Worm (Caenorhabditis elegans) whole organism, L1 larva: Measurements from ENCODE around the gene F54D5.17.

Experiments
- C16A3.4 ChIP-seq: fragments of 150-350 bp; optimal IDR thresholded peaks from 2 replicates; lab custom pipeline; 2014; ENCODE audit warnings: missing biosample characterization, missing genetic modification characterization
- aha-1 ChIP-seq: fragments of 150-350 bp; optimal IDR thresholded peaks from 2 replicates; lab custom pipeline; 2014; ENCODE audit warnings: missing biosample characterization, missing genetic modification characterization
- alr-1 ChIP-seq: fragments of 200-800 bp; sonication (Bioruptor generic); optimal IDR thresholded peaks from 2 replicates; lab custom pipeline; 2018; ENCODE audit warnings: borderline replicate concordance, mild to moderate bottlenecking, missing genetic modification characterization, missing compliant biosample characterization
- aly-2 ChIP-seq: fragments of 150-350 bp; optimal IDR thresholded peaks from 2 replicates; lab custom pipeline; 2014; ENCODE audit warnings: missing biosample characterization, missing genetic modification characterization
- blmp-1 ChIP-seq: fragments of 150-350 bp; optimal IDR thresholded peaks from 2 replicates; lab custom pipeline; 2014; ENCODE audit warnings: missing biosample characterization, missing genetic modification characterization
- ceh-63 ChIP-seq: fragments of 200-800 bp; sonication (Bioruptor generic); optimal IDR thresholded peaks from 2 replicates; lab custom pipeline; 2018; ENCODE audit warnings: mild to moderate bottlenecking, missing genetic modification characterization, missing compliant biosample characterization
- ceh-88 ChIP-seq: fragments of 200-800 bp; sonication (Bioruptor generic); IDR thresholded peaks from 2 replicates; pipeline ENCODE4 v1.3.6; 2022; ENCODE audit warnings: missing genetic modification characterization, missing compliant biosample characterization
- ceh-90 ChIP-seq: sonication (generic microtip); optimal IDR thresholded peaks from 2 replicates; lab custom pipeline; 2016; ENCODE audit warnings: missing genetic modification characterization, missing compliant biosample characterization
- ces-1 ChIP-seq: fragments of 150-350 bp; optimal IDR thresholded peaks from 2 replicates; lab custom pipeline; 2014; ENCODE audit warnings: missing biosample characterization, missing genetic modification reagents, missing genetic modification characterization
- dsc-1 ChIP-seq: sonication (generic microtip); optimal IDR thresholded peaks from 2 replicates; lab custom pipeline; 2016; ENCODE audit warnings: mild to moderate bottlenecking, missing genetic modification characterization, missing compliant biosample characterization
- efl-1 ChIP-seq, 4 experiments: fragments of 150-350 bp; optimal IDR thresholded peaks in 3 of 4; peaks in 1 of 4; 1 replicate in 1 of 4; 2 replicates in 3 of 4; lab custom pipeline; 2014; ENCODE audit warnings: missing biosample characterization in 2 of 4, missing genetic modification characterization in 2 of 4, missing genetic modification reagents in 2 of 4
- efl-3 ChIP-seq: fragments of 200-800 bp; sonication (Bioruptor generic); optimal IDR thresholded peaks from 2 replicates; lab custom pipeline; 2018; ENCODE audit warnings: mild to moderate bottlenecking, missing genetic modification characterization, missing compliant biosample characterization
- egl-13 ChIP-seq: sonication (generic microtip); optimal IDR thresholded peaks from 2 replicates; lab custom pipeline; 2016; ENCODE audit warnings: missing genotype, missing genetic modification reagents, missing genetic modification characterization, missing compliant biosample characterization
- egl-27 ChIP-seq, 2 experiments: fragments of 150-350 bp in 1 of 2; sonication (generic microtip); optimal IDR thresholded peaks; 3 replicates each; lab custom pipeline; 2017 to 2018; ENCODE audit warnings: missing biosample characterization in 2 of 2, missing genetic modification characterization in 2 of 2, missing genetic modification reagents in 2 of 2
- ets-5 ChIP-seq: fragments of 200-800 bp; sonication (Bioruptor generic); IDR thresholded peaks from 2 replicates; pipeline ENCODE4 v1.3.6; 2022; ENCODE audit warnings: missing genetic modification characterization, missing compliant biosample characterization
- fkh-8 ChIP-seq: sonication (generic microtip); optimal IDR thresholded peaks from 2 replicates; lab custom pipeline; 2016; ENCODE audit warnings: mild to moderate bottlenecking, missing genetic modification characterization, missing compliant biosample characterization
- grh-1 ChIP-seq: fragments of 200-800 bp; sonication (Bioruptor generic); IDR thresholded peaks from 2 replicates; pipeline ENCODE4 v1.3.6; 2022; ENCODE audit warnings: missing genetic modification reagents, missing genetic modification characterization, missing compliant biosample characterization
- hlh-17 ChIP-seq: fragments of 200-800 bp; sonication (Bioruptor generic); optimal IDR thresholded peaks from 2 replicates; lab custom pipeline; 2018; ENCODE audit warnings: missing genetic modification characterization, mild to moderate bottlenecking, missing compliant biosample characterization, moderate library complexity, borderline replicate concordance
- irx-1 ChIP-seq: sonication (generic microtip); optimal IDR thresholded peaks from 2 replicates; lab custom pipeline; 2016; ENCODE audit warnings: missing genetic modification characterization, missing compliant biosample characterization
- jun-1 ChIP-seq: fragments of 150-350 bp; optimal IDR thresholded peaks from 2 replicates; lab custom pipeline; 2014; ENCODE audit warnings: missing biosample characterization, missing genetic modification reagents, missing genetic modification characterization
- lin-14 ChIP-seq: fragments of 200-800 bp; sonication (Bioruptor generic); optimal IDR thresholded peaks from 2 replicates; lab custom pipeline; 2018; ENCODE audit warnings: mild to moderate bottlenecking, missing genetic modification characterization, moderate library complexity, missing compliant biosample characterization
- lin-15B ChIP-seq: fragments of 150-350 bp; sonication (generic microtip); optimal IDR thresholded peaks from 3 replicates; lab custom pipeline; 2014; ENCODE audit warnings: missing biosample characterization, missing genetic modification characterization
- lin-35 ChIP-seq, 2 experiments: fragments of 150-350 bp; optimal IDR thresholded peaks; 2 replicates each; lab custom pipeline; 2014; ENCODE audit warnings: missing biosample characterization in 2 of 2, missing genetic modification characterization in 2 of 2, missing genetic modification reagents in 2 of 2
- lin-39 ChIP-seq: fragments of 150-350 bp; optimal IDR thresholded peaks from 2 replicates; lab custom pipeline; 2014; ENCODE audit warnings: missing biosample characterization, missing genetic modification reagents, missing genetic modification characterization
- mab-9 ChIP-seq: fragments of 200-800 bp; sonication (Bioruptor generic); IDR thresholded peaks from 2 replicates; pipeline ENCODE4 v1.3.6; 2022; ENCODE audit warnings: missing genetic modification reagents, missing genetic modification characterization, missing compliant biosample characterization
- mdl-1 ChIP-seq, 2 experiments: fragments of 150-350 bp; optimal IDR thresholded peaks; 2 replicates each; lab custom pipeline; 2014 to 2017; ENCODE audit warnings: missing biosample characterization in 2 of 2, missing genetic modification characterization in 2 of 2, inconsistent platforms in 1 of 2
- mef-2 ChIP-seq: fragments of 150-350 bp; optimal IDR thresholded peaks from 2 replicates; lab custom pipeline; 2014; ENCODE audit warnings: missing biosample characterization, missing genetic modification characterization
- nhr-11 ChIP-seq: fragments of 150-350 bp; optimal IDR thresholded peaks from 2 replicates; lab custom pipeline; 2014; ENCODE audit warnings: missing biosample characterization, missing genetic modification characterization
- nhr-19 ChIP-seq: fragments of 200-800 bp; sonication (Bioruptor generic); conservative IDR thresholded peaks from 2 replicates; pipeline ENCODE4 v1.3.6; 2022; ENCODE audit warnings: missing genetic modification characterization, missing compliant biosample characterization
- nhr-237 ChIP-seq: fragments of 150-350 bp; optimal IDR thresholded peaks from 2 replicates; lab custom pipeline; 2014; ENCODE audit warnings: missing biosample characterization, missing genetic modification characterization
- nhr-47 ChIP-seq: sonication (generic microtip); optimal IDR thresholded peaks from 2 replicates; lab custom pipeline; 2016; ENCODE audit warnings: mild to moderate bottlenecking, missing genetic modification characterization, moderate library complexity, missing compliant biosample characterization
- nhr-71 ChIP-seq: sonication (generic microtip); optimal IDR thresholded peaks from 2 replicates; lab custom pipeline; 2016; ENCODE audit warnings: mild to moderate bottlenecking, missing genetic modification characterization, moderate library complexity, missing compliant biosample characterization
- nhr-76 ChIP-seq: sonication (generic microtip); optimal IDR thresholded peaks from 2 replicates; lab custom pipeline; 2017; ENCODE audit warnings: missing biosample characterization, missing genetic modification characterization
- nhr-84 ChIP-seq: sonication (generic microtip); optimal IDR thresholded peaks from 2 replicates; lab custom pipeline; 2017; ENCODE audit warnings: missing biosample characterization, missing genetic modification characterization
- nhr-90 ChIP-seq: sonication (generic microtip); optimal IDR thresholded peaks from 2 replicates; lab custom pipeline; 2016; ENCODE audit warnings: mild to moderate bottlenecking, missing genetic modification characterization, missing compliant biosample characterization; ENCODE audit not compliant: poor library complexity
- rnt-1 ChIP-seq: sonication (generic microtip); optimal IDR thresholded peaks from 2 replicates; lab custom pipeline; 2016; ENCODE audit warnings: mild to moderate bottlenecking, missing genetic modification characterization, moderate library complexity, missing compliant biosample characterization
- skn-1 ChIP-seq: fragments of 150-350 bp; optimal IDR thresholded peaks from 2 replicates; lab custom pipeline; 2014; ENCODE audit warnings: missing biosample characterization, missing genetic modification characterization
- snpc-4 ChIP-seq: fragments of 150-350 bp; optimal IDR thresholded peaks from 2 replicates; lab custom pipeline; 2014; ENCODE audit warnings: missing biosample characterization, missing genetic modification characterization
- snu-23 ChIP-seq: sonication (generic microtip); optimal IDR thresholded peaks from 2 replicates; lab custom pipeline; 2016; ENCODE audit warnings: missing genetic modification characterization, missing compliant biosample characterization
- sox-4 ChIP-seq: sonication (generic microtip); optimal IDR thresholded peaks from 2 replicates; lab custom pipeline; 2016; ENCODE audit warnings: missing genetic modification characterization, missing compliant biosample characterization
- swsn-7 ChIP-seq: sonication (generic microtip); optimal IDR thresholded peaks from 2 replicates; lab custom pipeline; 2016; ENCODE audit warnings: missing genetic modification characterization, missing compliant biosample characterization
- tbx-2 ChIP-seq: sonication (generic microtip); optimal IDR thresholded peaks from 2 replicates; lab custom pipeline; 2016; ENCODE audit warnings: missing genetic modification characterization, missing compliant biosample characterization
- unc-130 ChIP-seq: fragments of 150-350 bp; optimal IDR thresholded peaks from 2 replicates; lab custom pipeline; 2017; ENCODE audit warnings: missing biosample characterization, missing genetic modification characterization, inconsistent platforms
- unc-30 ChIP-seq: sonication (generic microtip); optimal IDR thresholded peaks from 2 replicates; lab custom pipeline; 2017; ENCODE audit warnings: missing biosample characterization, missing genetic modification characterization
- unc-62 ChIP-seq: fragments of 150-350 bp; optimal IDR thresholded peaks from 2 replicates; lab custom pipeline; 2014; ENCODE audit warnings: missing biosample characterization, missing genetic modification reagents, missing genetic modification characterization
- unc-98 ChIP-seq: fragments of 200-800 bp; sonication (Bioruptor generic); IDR thresholded peaks from 2 replicates; pipeline ENCODE4 v1.3.6; 2022; ENCODE audit warnings: missing genetic modification characterization, missing compliant biosample characterization
- xbp-1 ChIP-seq: sonication (generic microtip); optimal IDR thresholded peaks from 2 replicates; lab custom pipeline; 2016; ENCODE audit warnings: missing genetic modification characterization, missing compliant biosample characterization
- zag-1 ChIP-seq: fragments of 150-350 bp; optimal IDR thresholded peaks from 2 replicates; lab custom pipeline; 2014; ENCODE audit warnings: missing biosample characterization, missing genetic modification characterization
- zip-4 ChIP-seq: fragments of 200-800 bp; sonication (Bioruptor generic); optimal IDR thresholded peaks from 2 replicates; lab custom pipeline; 2018; ENCODE audit warnings: mild to moderate bottlenecking, missing genetic modification characterization, moderate library complexity, missing compliant biosample characterization
- ztf-11 ChIP-seq, 2 experiments: sonication (generic microtip); optimal IDR thresholded peaks; 2 replicates each; lab custom pipeline; 2016 to 2017; ENCODE audit warnings: missing genetic modification characterization in 2 of 2, missing biosample characterization in 1 of 2, missing compliant biosample characterization in 1 of 2
- ztf-4 ChIP-seq: fragments of 150-350 bp; optimal IDR thresholded peaks from 2 replicates; lab custom pipeline; 2014; ENCODE audit warnings: missing biosample characterization, missing genetic modification characterization

Gene F54D5.17

ce11 chrII:11545299-11545951 is 11.0 kb upstream of the F54D5.17 start, which contains the start of gene dnj-13 (continued):
- TF ChIP-seq nhr-76 (tag; lab: Kevin White, UChicago) = peak; percentile 64
- no peak for TF ChIP-seq alr-1 (tag; lab: Kevin White, UChicago)
- no peak for TF ChIP-seq ces-1 (GFP tag; lab: Kevin White, UChicago)
- peak; percentile 95 for TF ChIP-seq ztf-4
- TF ChIP-seq blmp-1 (tag; lab: Kevin White, UChicago) = peak; percentile 87
- peak; percentile 99 for TF ChIP-seq lin-14 (GFP tag; lab: Kevin White, UChicago)
- peak; percentile 95 for TF ChIP-seq tbx-2 (tag; lab: Kevin White, UChicago)
- TF ChIP-seq nhr-90 = peak; percentile 98
- peak; percentile 99 for TF ChIP-seq swsn-7 (tag; lab: Kevin White, UChicago)
- peak; percentile 84 for TF ChIP-seq lin-15B (tag; lab: Kevin White, UChicago)
- peak; percentile 83 for TF ChIP-seq sox-4
- TF ChIP-seq grh-1 (GFP tag; lab: Robert Waterston, UW) = peak; percentile 95
- peak; percentile 92 for TF ChIP-seq nhr-237 (tag; lab: Kevin White, UChicago)
- peak; percentile 99 for TF ChIP-seq fkh-8 (tag; lab: Kevin White, UChicago)
- peak; percentile 80 to 83 for TF ChIP-seq efl-1 (optimal IDR thresholded peaks at IDR 0.05; lab: Kevin White, UChicago)
- peak; percentile 75 to 98 for TF ChIP-seq efl-1 (GFP tag; optimal IDR thresholded peaks at IDR 0.05 in 1 of 2; lab: Kevin White, UChicago)
- TF ChIP-seq mef-2 = peak; percentile 40
- peak; percentile 91 for TF ChIP-seq C16A3.4
- TF ChIP-seq zag-1 (tag; lab: Kevin White, UChicago) = no peak
- peak; percentile 78 for TF ChIP-seq nhr-11
- TF ChIP-seq unc-98 (GFP tag; lab: Robert Waterston, UW) = peak; percentile 50; the same call in 1 of the 2 replicates
- peak; percentile 93 for TF ChIP-seq zip-4 (GFP tag; lab: Kevin White, UChicago)
- no peak for TF ChIP-seq hlh-17
- TF ChIP-seq ztf-11 (tag; optimal IDR thresholded peaks at IDR 0.05; lab: Kevin White, UChicago) = peak in 1 of 2 experiments; percentile 88
- peak; percentile 85 to 89 for TF ChIP-seq lin-35 (GFP tag; optimal IDR thresholded peaks at IDR 0.05; lab: Kevin White, UChicago)
- no peak for TF ChIP-seq egl-27 (tag; optimal IDR thresholded peaks at IDR 0.05; lab: Kevin White, UChicago)
- TF ChIP-seq egl-13 (tag; lab: Kevin White, UChicago) = peak; percentile 98
- TF ChIP-seq snpc-4 (tag; lab: Kevin White, UChicago) = peak; percentile 80
- TF ChIP-seq unc-130 (tag; lab: Kevin White, UChicago) = peak; percentile 81
- peak; percentile 10 for TF ChIP-seq unc-30
- peak; percentile 74 for TF ChIP-seq aly-2 (tag; lab: Kevin White, UChicago)
- peak; percentile 92 for TF ChIP-seq ceh-88 (GFP tag; lab: Robert Waterston, UW)
- peak; percentile 88 for TF ChIP-seq rnt-1
- no peak for TF ChIP-seq ceh-63 (GFP tag; lab: Kevin White, UChicago)
- TF ChIP-seq irx-1 (tag; lab: Kevin White, UChicago) = peak; percentile 93
- TF ChIP-seq lin-39 (tag; lab: Kevin White, UChicago) = peak; percentile 77
- TF ChIP-seq ceh-90 (tag; lab: Kevin White, UChicago) = peak; percentile 30
- peak; percentile 98 for TF ChIP-seq nhr-47 (tag; lab: Kevin White, UChicago)
- TF ChIP-seq jun-1 (tag; lab: Kevin White, UChicago) = peak; percentile 94
- peak; percentile 96 for TF ChIP-seq xbp-1 (tag; lab: Kevin White, UChicago)
- no peak for TF ChIP-seq ets-5 (GFP tag; lab: Robert Waterston, UW)
- TF ChIP-seq nhr-71 (tag; lab: Kevin White, UChicago) = peak; percentile 98
- TF ChIP-seq, all 84 proteins: peak for 68

- no peak for TF ChIP-seq nhr-19 (GFP tag; lab: Robert Waterston, UW)
- TF ChIP-seq aly-2 (tag; lab: Kevin White, UChicago) = no peak
- no peak for TF ChIP-seq aha-1 (tag; lab: Kevin White, UChicago)
- TF ChIP-seq snpc-4 (tag; lab: Kevin White, UChicago) = no peak
- no peak for TF ChIP-seq unc-130 (tag; lab: Kevin White, UChicago)
- TF ChIP-seq zag-1 (tag; lab: Kevin White, UChicago) = no peak
- TF ChIP-seq unc-62 = no peak
- TF ChIP-seq nhr-84 (tag; lab: Kevin White, UChicago) = no peak
- TF ChIP-seq dsc-1 (tag; lab: Kevin White, UChicago) = no peak
- TF ChIP-seq mab-9 = no peak
- no peak for TF ChIP-seq ets-5 (GFP tag; lab: Robert Waterston, UW)
- no peak for TF ChIP-seq xbp-1 (tag; lab: Kevin White, UChicago)
- no peak for TF ChIP-seq skn-1
- TF ChIP-seq snu-23 (GFP tag; lab: Kevin White, UChicago) = no peak
- TF ChIP-seq jun-1 (tag; lab: Kevin White, UChicago) = no peak
- TF ChIP-seq mdl-1 (tag; optimal IDR thresholded peaks at IDR 0.05; lab: Kevin White, UChicago) = no peak
- TF ChIP-seq efl-3 (GFP tag; lab: Kevin White, UChicago) = no peak
- no peak for TF ChIP-seq nhr-71 (tag; lab: Kevin White, UChicago)
These were observed 10.5 kb upstream of the F54D5.17 start for ce11 chrII:11545952-11546325.
